Worm (Caenorhabditis elegans) whole organism, young adult: ENCODE measurements around the gene far-7.
A peak's percentile ranks its signal among the peaks of the same experiment; 100 is the strongest.

Source experiments
- B0035.1 ChIP-seq: sonication (generic microtip); optimal IDR thresholded peaks from 2 replicates; lab custom pipeline; 2016; ENCODE audit warnings: missing genetic modification characterization, mild to moderate bottlenecking, missing compliant biosample characterization, missing genotype, missing genetic modification reagents
- B0261.1 ChIP-seq: sonication (generic microtip); optimal IDR thresholded peaks from 2 replicates; lab custom pipeline; 2016; ENCODE audit warnings: mild to moderate bottlenecking, missing genetic modification characterization, moderate library complexity, missing compliant biosample characterization
- C17E4.6 ChIP-seq: fragments of 200-800 bp; sonication (Bioruptor generic); IDR thresholded peaks from 2 replicates; pipeline ENCODE4 v1.3.6; 2022; ENCODE audit warnings: missing genetic modification reagents, missing genetic modification characterization, missing compliant biosample characterization
- F10E7.11 ChIP-seq: sonication (generic microtip); optimal IDR thresholded peaks from 2 replicates; lab custom pipeline; 2017; ENCODE audit warnings: mild to moderate bottlenecking, missing genetic modification characterization, moderate library complexity, missing compliant biosample characterization
- F39B2.1 ChIP-seq: fragments of 200-800 bp; sonication (Bioruptor generic); IDR thresholded peaks from 2 replicates; pipeline ENCODE4 v1.3.6; 2022; ENCODE audit warnings: missing genetic modification reagents, missing genetic modification characterization, missing compliant biosample characterization
- F52B5.7 ChIP-seq: sonication (generic microtip); optimal IDR thresholded peaks from 2 replicates; lab custom pipeline; 2016; ENCODE audit warnings: mild to moderate bottlenecking, missing genetic modification characterization, missing compliant biosample characterization
- F57A8.1 ChIP-seq: fragments of 200-800 bp; sonication (Bioruptor generic); optimal IDR thresholded peaks from 2 replicates; lab custom pipeline; 2018; ENCODE audit warnings: mild to moderate bottlenecking, missing genetic modification characterization, moderate library complexity, missing compliant biosample characterization
- F57C9.4 ChIP-seq: sonication (generic microtip); optimal IDR thresholded peaks from 2 replicates; lab custom pipeline; 2017; ENCODE audit warnings: mild to moderate bottlenecking, missing genetic modification characterization, missing compliant biosample characterization
- K12H6.12 ChIP-seq: fragments of 200-800 bp; sonication (Bioruptor generic); optimal IDR thresholded peaks from 2 replicates; lab custom pipeline; 2018; ENCODE audit warnings: mild to moderate bottlenecking, missing genetic modification characterization, missing compliant biosample characterization
- Y79H2A.3 ChIP-seq: fragments of 200-800 bp; sonication (Bioruptor generic); conservative IDR thresholded peaks from 2 replicates; pipeline ENCODE4 v1.3.6; 2022; ENCODE audit warnings: missing genetic modification reagents, missing genetic modification characterization, missing compliant biosample characterization
- athp-1 ChIP-seq: sonication (generic microtip); optimal IDR thresholded peaks from 2 replicates; lab custom pipeline; 2017; ENCODE audit warnings: mild to moderate bottlenecking, missing genetic modification characterization, missing compliant biosample characterization
- cebp-1 ChIP-seq, 2 experiments: fragments of 200-800 bp in 1 of 2; sonication (Bioruptor generic) in 1 of 2; sonication (generic microtip) in 1 of 2; IDR thresholded peaks in 1 of 2; optimal IDR thresholded peaks in 1 of 2; 2 replicates each; pipeline versions ENCODE4 v1.3.6 to Lab custom; 2017 to 2022; ENCODE audit warnings: missing compliant biosample characterization in 2 of 2, missing genetic modification characterization in 2 of 2, mild to moderate bottlenecking in 1 of 2, missing genetic modification reagents in 1 of 2, moderate library complexity in 1 of 2
- ceh-27 ChIP-seq: fragments of 200-800 bp; sonication (Bioruptor generic); optimal IDR thresholded peaks from 2 replicates; lab custom pipeline; 2018; ENCODE audit warnings: mild to moderate bottlenecking, missing genetic modification characterization, moderate library complexity, missing compliant biosample characterization
- ceh-79 ChIP-seq: sonication (generic microtip); optimal IDR thresholded peaks from 2 replicates; lab custom pipeline; 2017; ENCODE audit warnings: mild to moderate bottlenecking, missing genetic modification characterization, missing compliant biosample characterization
- dpl-1 ChIP-seq: fragments of 150-350 bp; optimal IDR thresholded peaks from 2 replicates; lab custom pipeline; 2014; ENCODE audit warnings: missing biosample characterization, missing genetic modification reagents, missing genetic modification characterization
- egrh-3 ChIP-seq: fragments of 200-800 bp; sonication (Bioruptor generic); IDR thresholded peaks from 2 replicates; pipeline ENCODE4 v1.3.6; 2022; ENCODE audit warnings: missing genetic modification reagents, missing genetic modification characterization, missing compliant biosample characterization
- ekl-4 ChIP-seq: fragments of 200-800 bp; sonication (Bioruptor generic); IDR thresholded peaks from 2 replicates; pipeline ENCODE4 v1.3.6; 2022; ENCODE audit warnings: missing genetic modification reagents, missing genetic modification characterization, missing compliant biosample characterization
- hlh-26 ChIP-seq: fragments of 200-800 bp; sonication (Bioruptor generic); conservative IDR thresholded peaks from 2 replicates; pipeline ENCODE4 v1.3.6; 2022; ENCODE audit warnings: missing genetic modification reagents, missing genetic modification characterization, missing compliant biosample characterization
- hmg-20 ChIP-seq: fragments of 200-800 bp; sonication (Bioruptor generic); IDR thresholded peaks from 2 replicates; pipeline ENCODE4 v1.3.6; 2022; ENCODE audit warnings: missing genetic modification reagents, missing genetic modification characterization, missing compliant biosample characterization
- hrde-1 ChIP-seq: sonication (generic microtip); optimal IDR thresholded peaks from 2 replicates; lab custom pipeline; 2016; ENCODE audit warnings: missing genetic modification characterization, mild to moderate bottlenecking, missing compliant biosample characterization, moderate library complexity, missing genotype, missing genetic modification reagents, borderline replicate concordance
- hsf-1 ChIP-seq: fragments of 200-800 bp; sonication (Bioruptor generic); IDR thresholded peaks from 2 replicates; pipeline ENCODE4 v1.3.6; 2022; ENCODE audit warnings: missing genetic modification reagents, missing genetic modification characterization, missing compliant biosample characterization
- lin-35 ChIP-seq, 3 experiments: fragments of 150-350 bp in 2 of 3; sonication (generic microtip) in 1 of 3; optimal IDR thresholded peaks; 2 replicates each; lab custom pipeline; 2014 to 2018; ENCODE audit warnings: missing biosample characterization in 3 of 3, missing genetic modification characterization in 3 of 3, missing genetic modification reagents in 3 of 3
- mcd-1 ChIP-seq: fragments of 200-800 bp; sonication (Bioruptor generic); IDR thresholded peaks from 2 replicates; pipeline ENCODE4 v1.3.6; 2022; ENCODE audit warnings: missing genetic modification reagents, missing genetic modification characterization, missing compliant biosample characterization
- mes-4 ChIP-seq: sonication (generic microtip); optimal IDR thresholded peaks from 2 replicates; lab custom pipeline; 2016; ENCODE audit warnings: missing genotype, missing genetic modification characterization, missing compliant biosample characterization
- mxl-1 ChIP-seq: sonication (generic microtip); optimal IDR thresholded peaks from 2 replicates; lab custom pipeline; 2016; ENCODE audit warnings: missing genetic modification characterization, missing compliant biosample characterization
- nhr-80 ChIP-seq: sonication (generic microtip); optimal IDR thresholded peaks from 2 replicates; lab custom pipeline; 2016; ENCODE audit warnings: missing genetic modification characterization, missing compliant biosample characterization
- rcor-1 ChIP-seq: fragments of 200-800 bp; sonication (Bioruptor generic); IDR thresholded peaks from 2 replicates; pipeline ENCODE4 v1.3.6; 2022; ENCODE audit warnings: missing genetic modification reagents, missing genetic modification characterization, missing compliant biosample characterization
- sea-2 ChIP-seq: fragments of 200-800 bp; sonication (Bioruptor generic); IDR thresholded peaks from 2 replicates; pipeline ENCODE4 v1.3.6; 2022; ENCODE audit warnings: missing genetic modification characterization, missing compliant biosample characterization
- snpc-1.1 ChIP-seq: sonication (generic microtip); optimal IDR thresholded peaks from 2 replicates; lab custom pipeline; 2017; ENCODE audit warnings: missing genetic modification characterization, mild to moderate bottlenecking, missing compliant biosample characterization, antibody characterized with exemption, moderate library complexity, missing genotype, missing genetic modification reagents; ENCODE audit not compliant: insufficient read depth
- snpc-3.4 ChIP-seq: sonication (generic microtip); optimal IDR thresholded peaks from 2 replicates; lab custom pipeline; 2017; ENCODE audit warnings: missing genetic modification characterization, mild to moderate bottlenecking, missing compliant biosample characterization, antibody characterized with exemption, moderate library complexity, missing genotype, missing genetic modification reagents
- xnd-1 ChIP-seq: sonication (generic microtip); optimal IDR thresholded peaks from 2 replicates; lab custom pipeline; 2016; ENCODE audit warnings: missing genotype, missing genetic modification reagents, missing genetic modification characterization, missing compliant biosample characterization

The far-7 gene

DNA sequence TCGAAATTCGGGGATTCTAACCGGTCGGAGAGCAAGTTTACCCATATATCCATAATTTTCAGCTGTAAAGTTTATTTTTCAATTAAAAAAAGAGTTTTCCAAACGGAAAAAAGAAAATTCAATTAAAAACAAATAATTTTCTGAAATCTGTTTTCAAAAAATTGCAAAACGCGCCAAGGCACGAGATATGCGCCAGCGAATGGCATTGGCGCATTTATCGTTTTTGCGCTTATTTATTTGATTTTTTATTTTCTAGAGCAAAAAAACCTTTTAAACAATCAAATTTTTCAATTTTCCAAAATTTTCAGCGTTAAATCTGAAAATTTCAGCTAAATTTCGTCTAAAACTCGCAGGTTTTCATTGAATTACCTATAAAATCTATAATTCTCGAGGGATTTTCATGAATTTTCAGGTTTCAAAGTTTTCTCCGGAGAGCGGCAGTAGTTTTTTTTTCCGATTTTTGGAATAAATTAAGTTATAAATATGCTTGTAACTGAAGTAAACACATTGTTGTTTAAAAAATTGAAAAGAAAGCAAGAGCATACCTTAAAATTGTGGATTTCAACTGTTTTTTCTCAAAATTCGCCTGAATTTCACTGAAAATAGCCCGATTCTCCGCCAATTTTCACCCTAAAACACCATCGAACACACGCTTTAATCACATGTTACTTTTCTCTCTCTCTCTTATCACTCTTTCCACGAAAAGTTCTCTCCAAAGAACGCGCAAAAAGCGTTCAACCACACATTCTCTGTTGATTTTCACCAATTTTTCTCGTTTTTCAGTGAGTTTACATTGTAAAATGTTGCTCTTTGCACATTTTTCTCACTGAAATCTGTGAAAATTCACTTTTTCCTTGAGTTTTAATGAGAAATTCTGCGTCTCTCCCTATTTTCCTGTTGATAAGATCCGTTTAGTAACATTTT lies 33.7 kb upstream of the far-7 start, which contains the start of gene B0432.10 (continued):
- no peak for TF ChIP-seq B0261.1 (tag; lab: Kevin White, UChicago)
- TF ChIP-seq Y79H2A.3, result no peak
- no peak for TF ChIP-seq hlh-26
- no peak for TF ChIP-seq F57A8.1
- TF ChIP-seq K12H6.12 (tag; lab: Kevin White, UChicago), result peak; percentile 44
- no peak for TF ChIP-seq hsf-1 (GFP tag; lab: Robert Waterston, UW)
- TF ChIP-seq snpc-1.1 (tag; lab: Kevin White, UChicago), result no peak
- TF ChIP-seq hmg-20, result no peak
- TF ChIP-seq mcd-1 (GFP tag; lab: Robert Waterston, UW), result peak; percentile 81

DNA sequence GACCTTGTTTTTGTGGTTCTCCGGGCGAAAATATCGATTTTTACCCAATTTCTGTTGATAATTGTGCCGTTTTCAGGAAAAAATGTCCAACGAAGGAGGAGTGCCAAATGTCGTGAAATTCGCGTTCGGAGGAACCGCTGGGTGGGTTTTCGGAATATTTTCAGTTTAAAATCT lies 33.2 kb upstream of the far-7 start, which contains the start of gene misc-1:
TSS of gene misc-1 (plus strand) at position 75 of the 174 bp plus-strand sequence.
- TF ChIP-seq F39B2.1 (GFP tag; lab: Robert Waterston, UW) (no peak), snpc-1.1 (tag; lab: Kevin White, UChicago) (no peak), B0035.1 (tag; lab: Kevin White, UChicago) (no peak), mxl-1 (no peak), ceh-79 (tag; lab: Kevin White, UChicago) (no peak), K12H6.12 (tag; lab: Kevin White, UChicago) (no peak), dpl-1 (GFP tag; lab: Kevin White, UChicago) (no peak), egrh-3 (GFP tag; lab: Robert Waterston, UW) (no peak), lin-35 (GFP tag; optimal IDR thresholded peaks at IDR 0.05; lab: Kevin White, UChicago) (no peak), xnd-1 (tag; lab: Kevin White, UChicago) (no peak), nhr-80 (tag; lab: Kevin White, UChicago) (no peak), snpc-3.4 (tag; lab: Kevin White, UChicago) (no peak), C17E4.6 (GFP tag; lab: Robert Waterston, UW) (no peak)

DNA sequence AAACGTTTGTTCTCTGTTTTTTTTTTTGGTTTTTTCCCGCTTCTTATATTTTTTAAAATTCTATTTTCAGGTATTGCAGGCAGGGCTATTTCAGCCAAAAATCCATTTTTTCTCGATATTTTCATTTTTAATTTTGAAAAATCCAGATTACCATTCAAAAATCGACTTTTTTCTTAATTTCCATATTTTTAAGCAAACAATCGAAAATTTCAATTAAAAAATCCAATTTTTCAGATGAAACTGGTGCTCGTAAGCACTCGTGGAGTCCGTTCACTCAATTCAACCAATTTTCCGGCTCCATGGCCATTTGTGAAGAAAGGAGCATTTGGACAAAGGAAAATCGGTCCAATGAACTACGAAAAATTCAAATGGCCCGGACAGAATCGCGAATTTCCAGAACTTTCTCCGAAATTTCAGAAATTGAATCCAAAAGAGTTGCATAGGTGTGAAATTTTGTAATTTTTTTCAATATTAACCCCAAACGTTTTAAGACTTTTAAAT lies 30.8 kb upstream of the far-7 start, which contains the start of gene mrpl-41:
TSS of gene mrpl-41 (plus strand) at position 235 of the 501 bp plus-strand sequence.
- TF ChIP-seq xnd-1 (tag; lab: Kevin White, UChicago) (no peak), cebp-1 (GFP tag; IDR thresholded peaks at IDR 0.05; lab: Robert Waterston, UW) (no peak), cebp-1 (tag; optimal IDR thresholded peaks at IDR 0.05; lab: Kevin White, UChicago) (peak; percentile 28), C17E4.6 (GFP tag; lab: Robert Waterston, UW) (no peak), ekl-4 (GFP tag; lab: Robert Waterston, UW) (peak; percentile 53; the same call in 1 of the 2 replicates), F52B5.7 (tag; lab: Kevin White, UChicago) (peak; percentile 43), lin-35 (GFP tag; optimal IDR thresholded peaks at IDR 0.05; lab: Kevin White, UChicago) (peak in 1 of 3 experiments; percentile 21), mes-4 (tag; lab: Kevin White, UChicago) (no peak), F10E7.11 (tag; lab: Kevin White, UChicago) (peak; percentile 38), rcor-1 (GFP tag; lab: Robert Waterston, UW) (no peak), sea-2 (GFP tag; lab: Robert Waterston, UW) (no peak), athp-1 (tag; lab: Kevin White, UChicago) (peak; percentile 11), B0261.1 (tag; lab: Kevin White, UChicago) (no peak), hmg-20 (0 out of 2 replicates have a peak, but pooled peaks have one; percentile 30), F57C9.4 (tag; lab: Kevin White, UChicago) (peak; percentile 3), ceh-27 (GFP tag; lab: Kevin White, UChicago) (no peak), hrde-1 (no peak)
